Worm (Caenorhabditis elegans): ENCODE data around the gene rps-0.
A peak's percentile ranks its signal among the peaks of the same experiment; 100 is the strongest.

The rps-0 gene

ce11 chrIII:4796039-4796438, 42.2 kb upstream of the rps-0 start (continued):
- TF ChIP-seq C04F5.9 (tag; optimal IDR thresholded peaks at IDR 0.05) (peak; percentile 15), C34B4.2 (tag; optimal IDR thresholded peaks at IDR 0.05) (no peak), nhr-19 (GFP tag; conservative IDR thresholded peaks at IDR 0.05) (peak; percentile 42; the same call in 1 of the 2 replicates), hlh-4 (tag; optimal IDR thresholded peaks at IDR 0.05) (no peak), lir-3 (tag; optimal IDR thresholded peaks at IDR 0.05; ENCODE audit: poor library complexity) (peak; percentile 22), efl-1 (optimal IDR thresholded peaks at IDR 0.05) (peak; percentile 78 to 80), efl-1 (GFP tag; optimal IDR thresholded peaks at IDR 0.05 in 1 of 2) (peak; percentile 60 to 96), sptf-1 (tag; optimal IDR thresholded peaks at IDR 0.05) (no peak), nhr-71 (tag; optimal IDR thresholded peaks at IDR 0.05) (peak; percentile 71), mep-1 (tag; optimal IDR thresholded peaks at IDR 0.05) (peak; percentile 85), dpl-1 (GFP tag; optimal IDR thresholded peaks at IDR 0.05) (peak; percentile 52 to 67 (median 61)), nhr-47 (tag; optimal IDR thresholded peaks at IDR 0.05) (peak; percentile 54), unc-62 (GFP tag; optimal IDR thresholded peaks at IDR 0.05) (no peak), zip-4 (GFP tag; optimal IDR thresholded peaks at IDR 0.05) (no peak), Y116A8C.19 (tag; optimal IDR thresholded peaks at IDR 0.05; ENCODE audit: borderline replicate concordance) (no peak), unc-86 (tag; optimal IDR thresholded peaks at IDR 0.05) (no peak), mab-9 (GFP tag; IDR thresholded peaks at IDR 0.05) (no peak), pqm-1 (tag; optimal IDR thresholded peaks at IDR 0.05) (no peak), dsc-1 (tag; optimal IDR thresholded peaks at IDR 0.05) (no peak), efl-3 (GFP tag; optimal IDR thresholded peaks at IDR 0.05) (no peak), nhr-11 (tag; optimal IDR thresholded peaks at IDR 0.05) (no peak), ztf-4 (tag; optimal IDR thresholded peaks at IDR 0.05) (no peak), aly-2 (tag; optimal IDR thresholded peaks at IDR 0.05) (peak; percentile 8), fkh-4 (tag; optimal IDR thresholded peaks at IDR 0.05; ENCODE audit: borderline replicate concordance) (no peak), snu-23 (GFP tag; optimal IDR thresholded peaks at IDR 0.05) (peak; percentile 72), skn-1 (tag; optimal IDR thresholded peaks at IDR 0.05) (peak; percentile 27), nhr-12 (tag; optimal IDR thresholded peaks at IDR 0.05) (no peak), tlp-1 (tag; optimal IDR thresholded peaks at IDR 0.05) (no peak), alr-1 (tag; optimal IDR thresholded peaks at IDR 0.05; ENCODE audit: borderline replicate concordance) (no peak), mef-2 (tag; optimal IDR thresholded peaks at IDR 0.05) (no peak), isw-1 (GFP tag; IDR thresholded peaks at IDR 0.05) (no peak), nhr-20 (tag; optimal IDR thresholded peaks at IDR 0.05) (peak; percentile 63)

- TF ChIP-seq nhr-77 (tag; optimal IDR thresholded peaks at IDR 0.05) (no peak), sup-37 (GFP tag; optimal IDR thresholded peaks at IDR 0.05) (no peak), unc-98 (GFP tag; IDR thresholded peaks at IDR 0.05) (no peak), nhr-20 (tag; optimal IDR thresholded peaks at IDR 0.05) (no peak)
These were observed 38.8 kb upstream of the rps-0 start, which contains the start of gene mip-1 for ce11 chrIII:4792560-4793136. mip-1 (plus strand) TSS chrIII:4793086.

ce11 chrIII:4785714-4786113, 31.9 kb upstream of the rps-0 start, which contains the start of gene mel-28:
mel-28 (plus strand) TSS chrIII:4786080.
- TF ChIP-seq lin-35 (GFP tag; optimal IDR thresholded peaks at IDR 0.05): peak; percentile 58 to 81
- TF ChIP-seq sptf-1 (tag; optimal IDR thresholded peaks at IDR 0.05): no peak
- no peak for TF ChIP-seq nhr-84 (tag; optimal IDR thresholded peaks at IDR 0.05)
- TF ChIP-seq F16B12.6 (tag; optimal IDR thresholded peaks at IDR 0.05): peak; percentile 80
- TF ChIP-seq zip-4 (GFP tag; optimal IDR thresholded peaks at IDR 0.05): no peak
- no peak for TF ChIP-seq tlp-1 (tag; optimal IDR thresholded peaks at IDR 0.05)
- TF ChIP-seq dpl-1 (GFP tag; optimal IDR thresholded peaks at IDR 0.05): peak; percentile 68 to 85 (median 73)
- no peak for TF ChIP-seq nhr-47 (tag; optimal IDR thresholded peaks at IDR 0.05)
- no peak for TF ChIP-seq irx-1 (tag; optimal IDR thresholded peaks at IDR 0.05)
- no peak for TF ChIP-seq egl-13 (tag; optimal IDR thresholded peaks at IDR 0.05)
- TF ChIP-seq lin-14 (GFP tag; optimal IDR thresholded peaks at IDR 0.05): no peak
- TF ChIP-seq efl-1 (optimal IDR thresholded peaks at IDR 0.05): peak; percentile 16 to 70
- TF ChIP-seq efl-1 (GFP tag; optimal IDR thresholded peaks at IDR 0.05 in 1 of 2): peak; percentile 82 to 97
- no peak for TF ChIP-seq elt-3 (tag; optimal IDR thresholded peaks at IDR 0.05)
- TF ChIP-seq lsy-2 (tag; optimal IDR thresholded peaks at IDR 0.05): peak in 1 of 2 experiments; percentile 56
- TF ChIP-seq blmp-1 (tag; optimal IDR thresholded peaks at IDR 0.05): peak; percentile 74

All from whole organism, L1 larva.